Worm (Caenorhabditis elegans) whole organism, L4/young adult: ENCODE data around the gene F37C12.18.

Source experiments
- W03F9.2 ChIP-seq: fragments of 150-350 bp; optimal IDR thresholded peaks from 2 replicates; lab custom pipeline; 2014; ENCODE audit warnings: missing biosample characterization, missing genetic modification characterization
- him-1 ChIP-seq: sonication (generic microtip); optimal IDR thresholded peaks from 2 replicates; lab custom pipeline; 2016; ENCODE audit warnings: missing genotype, missing genetic modification reagents, missing genetic modification characterization, missing compliant biosample characterization

ce11 chrIII:7201378-7202256 is 6.4 kb upstream of the F37C12.18 start, which contains the start of gene dpy-31:
- TF ChIP-seq him-1 (tag; lab: Kevin White, UChicago), result no peak
- TF ChIP-seq W03F9.2 (tag; lab: Kevin White, UChicago), result no peak
